Worm (Caenorhabditis elegans): ENCODE data around the gene R151.2.

DNA sequence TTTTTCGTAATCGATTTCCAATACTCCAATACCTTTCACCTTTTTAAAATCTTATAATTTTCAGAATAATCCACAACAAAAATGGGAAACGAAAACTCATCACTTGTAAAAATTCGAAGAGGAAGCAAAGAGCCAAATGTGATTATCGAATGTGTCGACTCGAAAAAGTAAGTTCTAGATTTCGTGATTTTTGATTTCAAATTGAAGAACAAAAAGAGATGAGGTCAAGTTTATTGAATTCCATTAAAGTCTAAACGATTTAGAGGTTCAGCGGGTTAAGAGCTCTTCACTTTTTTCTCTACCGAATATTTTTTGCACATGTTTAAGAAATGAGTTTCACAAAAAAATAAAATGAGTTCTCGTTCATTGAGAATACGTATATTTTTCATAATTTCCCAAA is 49.2 kb downstream of the R151.2 start, which contains the start of gene B0361.4:
- TF ChIP-seq Y75B8A.6 (GFP tag; IDR thresholded peaks at IDR 0.05): no peak
- TF ChIP-seq ztf-11 (tag; optimal IDR thresholded peaks at IDR 0.05): no peak
- TF ChIP-seq pha-4 (GFP tag; IDR thresholded peaks at IDR 0.05): no peak
- no peak for TF ChIP-seq pha-4 (tag; optimal IDR thresholded peaks at IDR 0.05)
- no peak for TF ChIP-seq ceh-82 (tag; optimal IDR thresholded peaks at IDR 0.05)
- TF ChIP-seq madf-5 (GFP tag; IDR thresholded peaks at IDR 0.05): no peak
- TF ChIP-seq pqm-1 (tag; optimal IDR thresholded peaks at IDR 0.05): no peak
- TF ChIP-seq zag-1 (tag; optimal IDR thresholded peaks at IDR 0.05): no peak
- TF ChIP-seq unc-62 (GFP tag; optimal IDR thresholded peaks at IDR 0.05 in 1 of 2): no peak
- no peak for TF ChIP-seq unc-62 (tag; optimal IDR thresholded peaks at IDR 0.05)
- no peak for TF ChIP-seq lsy-2 (tag; optimal IDR thresholded peaks at IDR 0.05)
- no peak for TF ChIP-seq nhr-11 (tag; optimal IDR thresholded peaks at IDR 0.05)
- no peak for TF ChIP-seq daf-16 (GFP tag; optimal IDR thresholded peaks at IDR 0.05)
- TF ChIP-seq daf-16 (tag; optimal IDR thresholded peaks at IDR 0.05): no peak
- TF ChIP-seq daf-12 (tag; optimal IDR thresholded peaks at IDR 0.05): no peak
- no peak for TF ChIP-seq skn-1 (tag; optimal IDR thresholded peaks at IDR 0.05)
- no peak for TF ChIP-seq mep-1 (tag; optimal IDR thresholded peaks at IDR 0.05)
